Fruit fly (Drosophila melanogaster): ENCODE results near the gene CG3842.

The CG3842 gene

DNA sequence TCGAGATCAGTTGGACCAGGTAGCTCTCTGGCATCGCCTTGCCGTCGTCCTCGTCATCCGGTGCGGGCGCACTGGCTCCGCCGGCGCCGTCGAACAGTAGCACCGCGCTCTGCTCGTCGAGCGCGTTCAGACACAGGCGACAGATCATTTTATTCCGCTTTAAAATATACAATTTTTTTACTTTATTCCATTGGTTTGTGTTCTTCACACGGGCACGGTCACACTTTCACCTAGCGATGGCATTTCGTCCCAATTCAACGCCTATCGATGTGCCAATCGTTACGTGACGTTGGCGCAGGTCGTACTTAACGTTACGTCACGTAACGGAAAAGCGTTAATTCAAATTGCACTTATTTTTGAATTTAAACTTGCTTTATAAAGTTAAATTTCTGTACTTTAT, 36.5 kb upstream of the CG3842 start, which contains the start of gene CG12219 (continued):
- no peak for TF ChIP-seq Sox102F (GFP tag; optimal IDR thresholded peaks at IDR 0.05)
- peak; percentile 5 for TF ChIP-seq Lhr (GFP tag; optimal IDR thresholded peaks at IDR 0.05)
- no peak for TF ChIP-seq Hr51 (GFP tag; optimal IDR thresholded peaks at IDR 0.05)
- no peak for TF ChIP-seq dmrt99B (tag; optimal IDR thresholded peaks at IDR 0.05)
- TF ChIP-seq Scr (GFP tag; IDR thresholded peaks at IDR 0.05; ENCODE audit: partially characterized antibody), result peak; percentile 59
- no peak for TF ChIP-seq CG2678 (tag; optimal IDR thresholded peaks at IDR 0.05)
- TF ChIP-seq CG8290 (GFP tag; optimal IDR thresholded peaks at IDR 0.05), result no peak
- no peak for TF ChIP-seq CG8290 (tag; optimal IDR thresholded peaks at IDR 0.05)
- peak; percentile 74 for TF ChIP-seq stwl (tag; optimal IDR thresholded peaks at IDR 0.05)
- peak; percentile 61 for TF ChIP-seq CG2116 (GFP tag; optimal IDR thresholded peaks at IDR 0.05)
- TF ChIP-seq z (GFP tag; IDR thresholded peaks at IDR 0.05), result no peak
- TF ChIP-seq Mrtf (GFP tag; IDR thresholded peaks at IDR 0.05), result no peak
- peak; percentile 38; the same call in 1 of the 3 replicates for TF ChIP-seq zen2 (GFP tag; IDR thresholded peaks at IDR 0.05; ENCODE audit: partially characterized antibody)
- no peak for TF ChIP-seq CG32532 (GFP tag; IDR thresholded peaks at IDR 0.05)
- TF ChIP-seq MBD-R2 (GFP tag; IDR thresholded peaks at IDR 0.05), result peak; percentile 81
- TF ChIP-seq Dp (GFP tag; optimal IDR thresholded peaks at IDR 0.05), result peak; percentile 60
- TF ChIP-seq sisA (GFP tag; IDR thresholded peaks at IDR 0.05), result no peak
- TF ChIP-seq CG6272 (GFP tag; IDR thresholded peaks at IDR 0.05), result no peak
- TF ChIP-seq trem (tag; optimal IDR thresholded peaks at IDR 0.05), result peak; percentile 49
- no peak for TF ChIP-seq Dad (GFP tag; optimal IDR thresholded peaks at IDR 0.05)
- peak; percentile 37 for TF ChIP-seq Ets97D (GFP tag; optimal IDR thresholded peaks at IDR 0.05)
- no peak for TF ChIP-seq odd (GFP tag; optimal IDR thresholded peaks at IDR 0.05)
- TF ChIP-seq Opbp (GFP tag; IDR thresholded peaks at IDR 0.05; ENCODE audit: partially characterized antibody), result peak; percentile 63; the same call in 2 of the 3 replicates
- peak; percentile 20 for TF ChIP-seq CG12659 (GFP tag; optimal IDR thresholded peaks at IDR 0.05)
- TF ChIP-seq ash1 (GFP tag; optimal IDR thresholded peaks at IDR 0.05), result no peak
- TF ChIP-seq CG11247 (GFP tag; IDR thresholded peaks at IDR 0.05), result no peak
- TF ChIP-seq CG10462 (GFP tag; optimal IDR thresholded peaks at IDR 0.05), result no peak
- no peak for TF ChIP-seq Side (GFP tag; optimal IDR thresholded peaks at IDR 0.05)
- no peak for TF ChIP-seq CG6654 (GFP tag; optimal IDR thresholded peaks at IDR 0.05)
- TF ChIP-seq CHES-1-like (GFP tag; optimal IDR thresholded peaks at IDR 0.05), result no peak
- no peak for TF ChIP-seq da (GFP tag; optimal IDR thresholded peaks at IDR 0.05)
- no peak for TF ChIP-seq Atf6 (GFP tag; IDR thresholded peaks at IDR 0.05)
- TF ChIP-seq CG11093 (GFP tag; IDR thresholded peaks at IDR 0.05), result no peak
- TF ChIP-seq MESR4 (GFP tag; optimal IDR thresholded peaks at IDR 0.05), result peak; percentile 72
- TF ChIP-seq knrl (GFP tag; IDR thresholded peaks at IDR 0.05; ENCODE audit: partially characterized antibody), result peak; percentile 36; the same call in 1 of the 3 replicates
- peak; percentile 69 for TF ChIP-seq unc-4 (GFP tag; IDR thresholded peaks at IDR 0.05; ENCODE audit: partially characterized antibody)
- TF ChIP-seq CG9797 (GFP tag; optimal IDR thresholded peaks at IDR 0.05), result peak; percentile 75
- TF ChIP-seq nerfin-2 (GFP tag; IDR thresholded peaks at IDR 0.05; ENCODE audit: partially characterized antibody), result 0 out of 2 replicates have a peak, but pooled peaks have one; percentile 22
- TF ChIP-seq aop (GFP tag; IDR thresholded peaks at IDR 0.05), result no peak
- no peak for TF ChIP-seq hkb (optimal IDR thresholded peaks at IDR 0.05)
- no peak for TF ChIP-seq hkb (GFP tag; IDR thresholded peaks at IDR 0.05)
- TF ChIP-seq CG17385 (GFP tag; optimal IDR thresholded peaks at IDR 0.05), result no peak
- no peak for TF ChIP-seq CG7839 (tag; optimal IDR thresholded peaks at IDR 0.05)
- no peak for TF ChIP-seq NC2β (GFP tag; optimal IDR thresholded peaks at IDR 0.05)
- TF ChIP-seq Nf-YC (tag; optimal IDR thresholded peaks at IDR 0.05), result peak; percentile 30
- 0 out of 2 replicates have a peak, but pooled peaks have one; percentile 8 for TF ChIP-seq CG42726 (GFP tag; IDR thresholded peaks at IDR 0.05; ENCODE audit: partially characterized antibody)
- peak; percentile 73 for TF ChIP-seq CG34224 (GFP tag; IDR thresholded peaks at IDR 0.05; ENCODE audit: partially characterized antibody)
- TF ChIP-seq disco-r (GFP tag; optimal IDR thresholded peaks at IDR 0.05), result no peak
- TF ChIP-seq maf-S (GFP tag; optimal IDR thresholded peaks at IDR 0.05), result no peak
- TF ChIP-seq CG30431 (GFP tag; optimal IDR thresholded peaks at IDR 0.05), result no peak
- TF ChIP-seq dpn (GFP tag; optimal IDR thresholded peaks at IDR 0.05), result no peak

All from whole organism, embryonic.